Worm (Caenorhabditis elegans) whole organism, late embryonic: ENCODE measurements around the gene dnj-25.

ENCODE experiments used
- ceh-22 ChIP-seq: sonication (generic microtip); optimal IDR thresholded peaks from 2 replicates; lab custom pipeline; 2017; ENCODE audit warnings: missing biosample characterization, missing genetic modification characterization
- fkh-10 ChIP-seq: fragments of 150-350 bp; optimal IDR thresholded peaks from 2 replicates; lab custom pipeline; 2014; ENCODE audit warnings: missing biosample characterization, missing genetic modification reagents, missing genetic modification characterization
- nhr-11 ChIP-seq: fragments of 150-350 bp; optimal IDR thresholded peaks from 2 replicates; lab custom pipeline; 2014; ENCODE audit warnings: missing biosample characterization, missing genetic modification characterization
- ttx-3 ChIP-seq: sonication (generic microtip); optimal IDR thresholded peaks from 2 replicates; lab custom pipeline; 2016; ENCODE audit warnings: missing genetic modification reagents, missing genetic modification characterization, missing compliant biosample characterization

DNA sequence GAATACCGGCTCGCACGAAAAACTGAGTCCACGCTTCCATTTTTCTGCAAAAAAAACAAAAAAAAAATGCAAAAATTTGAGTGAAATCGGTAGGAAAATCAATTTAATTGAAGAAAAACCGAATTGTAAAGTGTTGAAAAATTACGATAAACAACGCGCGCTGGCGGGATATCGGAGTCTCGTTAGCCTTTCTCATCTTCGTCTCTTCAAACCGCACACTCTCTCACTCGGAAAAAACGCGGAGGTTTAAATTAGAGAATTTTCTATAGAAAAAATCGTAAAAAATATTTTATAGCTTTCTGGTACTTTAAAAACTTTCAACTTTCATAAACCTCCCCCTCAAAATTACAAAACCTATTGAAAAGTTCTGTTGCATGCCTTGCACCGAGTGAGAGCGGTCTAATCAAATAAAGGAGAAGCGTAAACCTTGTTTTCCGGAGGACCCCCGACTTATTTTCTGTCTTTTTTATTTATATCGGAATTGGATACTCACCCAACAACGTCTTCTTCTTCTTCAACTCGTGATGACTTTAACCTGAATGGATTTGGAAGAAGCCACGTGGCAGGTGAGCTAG, 40.1 kb downstream of the dnj-25 start, which contains the start of the genes F53F8.5 and F53F8.6:
- TF ChIP-seq ttx-3 (tag; lab: Kevin White, UChicago) (no peak), fkh-10 (no peak), nhr-11 (tag; lab: Kevin White, UChicago) (no peak), ceh-22 (tag; lab: Kevin White, UChicago) (no peak)
